Fruit fly (Drosophila melanogaster) whole organism, embryonic: ENCODE results near the gene Nse1.

Experiments
- C15 ChIP-seq: fragments of 200-800 bp; sonication (Bioruptor generic); IDR thresholded peaks from 3 replicates; pipeline ENCODE4 v1.3.6; 2022; ENCODE audit warnings: missing biosample characterization, missing genetic modification characterization
- HmgZ ChIP-seq: fragments of 200-800 bp; sonication (Bioruptor generic); optimal IDR thresholded peaks from 2 replicates; lab custom pipeline; 2018; ENCODE audit warnings: missing biosample characterization, mild to moderate bottlenecking, missing genetic modification characterization
- NC2α ChIP-seq: fragments of 200-800 bp; sonication (Bioruptor generic); optimal IDR thresholded peaks from 2 replicates; lab custom pipeline; 2016; ENCODE audit warnings: missing biosample characterization, missing genetic modification characterization
- Sin3A ChIP-seq: fragments of >200 bp; optimal IDR thresholded peaks from 2 replicates; lab custom pipeline; 2018
- Six4 ChIP-seq: fragments of 200-800 bp; sonication (Bioruptor generic); optimal IDR thresholded peaks from 2 replicates; lab custom pipeline; 2016; ENCODE audit warnings: missing biosample characterization, missing genetic modification characterization
- TFAM ChIP-seq: fragments of 200-800 bp; sonication (Bioruptor generic); optimal IDR thresholded peaks from 2 replicates; lab custom pipeline; 2017; ENCODE audit warnings: missing biosample characterization, missing genetic modification characterization, inconsistent platforms
- cas ChIP-seq: fragments of 200-800 bp; sonication (Bioruptor generic); IDR thresholded peaks from 2 replicates; pipeline ENCODE4 v1.3.6; 2022; ENCODE audit warnings: missing biosample characterization, missing genetic modification characterization
- ci ChIP-seq: fragments of 200-800 bp; sonication (Bioruptor generic); IDR thresholded peaks from 3 replicates; pipeline ENCODE4 v1.3.6; 2022; ENCODE audit warnings: missing biosample characterization, missing genetic modification characterization
- maf-S ChIP-seq: fragments of 200-800 bp; sonication (Bioruptor generic); optimal IDR thresholded peaks from 2 replicates; lab custom pipeline; 2016; ENCODE audit warnings: missing biosample characterization, missing genetic modification characterization
- onecut ChIP-seq: fragments of 200-800 bp; sonication (Bioruptor generic); IDR thresholded peaks from 2 replicates; pipeline ENCODE4 v1.3.6; 2022; ENCODE audit warnings: missing biosample characterization, missing genetic modification characterization
- pho ChIP-seq: fragments of 200-800 bp; sonication (Bioruptor generic); optimal IDR thresholded peaks from 2 replicates; lab custom pipeline; 2016; ENCODE audit warnings: missing biosample characterization, missing genetic modification characterization
- ssp ChIP-seq: fragments of 200-800 bp; sonication (Bioruptor generic); IDR thresholded peaks from 2 replicates; pipeline ENCODE4 v1.3.6; 2022; ENCODE audit warnings: missing biosample characterization, missing genetic modification characterization
- unpg ChIP-seq: fragments of 200-800 bp; sonication (Bioruptor generic); optimal IDR thresholded peaks from 3 replicates; lab custom pipeline; 2018; ENCODE audit warnings: missing biosample characterization, mild to moderate bottlenecking, missing genetic modification characterization, moderate library complexity

- TF ChIP-seq maf-S (GFP tag; lab: Kevin White, UChicago) = peak; percentile 42
- TF ChIP-seq HmgZ (tag; lab: Kevin White, UChicago) = peak; percentile 55
- no peak for TF ChIP-seq C15 (GFP tag; lab: Robert Waterston, UW)
- peak; percentile 32; the same call in 1 of the 2 replicates for TF ChIP-seq onecut (GFP tag; lab: Robert Waterston, UW)
- peak; percentile 51 for TF ChIP-seq NC2α (GFP tag; lab: Kevin White, UChicago)
- no peak for TF ChIP-seq TFAM (GFP tag; lab: Kevin White, UChicago)
- TF ChIP-seq pho (GFP tag; lab: Kevin White, UChicago) = peak; percentile 51
- TF ChIP-seq cas (GFP tag; lab: Robert Waterston, UW) = no peak
- peak; percentile 25 for TF ChIP-seq Six4 (GFP tag; lab: Kevin White, UChicago)
- peak; percentile 61 for TF ChIP-seq unpg (GFP tag; lab: Kevin White, UChicago)
- TF ChIP-seq Sin3A = peak; percentile 25
- 0 out of 3 replicates have a peak, but pooled peaks have one; percentile 51 for TF ChIP-seq ci (GFP tag; lab: Robert Waterston, UW)
- TF ChIP-seq ssp (GFP tag; lab: Robert Waterston, UW) = peak; percentile 20; the same call in 1 of the 2 replicates
These were observed 4.0 kb downstream of the Nse1 start, which contains the start of gene Spn27A for dm6 chr2L:6673211-6674012.
